Fruit fly (Drosophila melanogaster) whole organism, larva: Measurements from ENCODE around the gene CG14423.
A peak's percentile ranks its signal among the peaks of the same experiment; 100 is the strongest.

Source experiments
- noc ChIP-seq: fragments of 200-800 bp; sonication (Bioruptor generic); optimal IDR thresholded peaks from 3 replicates; lab custom pipeline; 2019; ENCODE audit warnings: missing biosample characterization, mild to moderate bottlenecking, missing genetic modification characterization, moderate library complexity

The CG14423 gene

dm6 chrX:2945103-2945502 lies at the start of gene CG14423:
CG14423 (plus strand) TSS chrX:2945403.
- TF ChIP-seq noc = no peak

- TF ChIP-seq noc = no peak
Measured at dm6 chrX:2907105-2907694, 38.0 kb upstream of the CG14423 start.

dm6 chrX:2912581-2912980 lies 32.6 kb upstream of the CG14423 start:
- no peak for TF ChIP-seq noc

- no peak for TF ChIP-seq noc
Measured at dm6 chrX:2914091-2914490, 31.1 kb upstream of the CG14423 start.

dm6 chrX:2915108-2915507 lies 30.1 kb upstream of the CG14423 start:
- TF ChIP-seq noc = no peak

dm6 chrX:2918551-2918950 lies 26.7 kb upstream of the CG14423 start:
- no peak for TF ChIP-seq noc

- TF ChIP-seq noc = peak; percentile 62
Measured at dm6 chrX:2919742-2920141, 25.5 kb upstream of the CG14423 start, which contains the start of gene CG3588. CG3588 (plus strand) TSS chrX:2919770.

- TF ChIP-seq noc = no peak
Measured at dm6 chrX:2927158-2927557, 18.0 kb upstream of the CG14423 start, which contains the start of gene CG14424. CG14424 (minus strand) TSS chrX:2927258.

- no peak for TF ChIP-seq noc
Measured at dm6 chrX:2929496-2929895, 15.7 kb upstream of the CG14423 start, which contains the start of gene CG32793. CG32793 (plus strand) TSS chrX:2929796.

dm6 chrX:2934827-2935226 lies 10.4 kb upstream of the CG14423 start, which contains the start of gene CG3592:
CG3592 (plus strand) TSS chrX:2935127.
- TF ChIP-seq noc = no peak

- no peak for TF ChIP-seq noc
Measured at dm6 chrX:2936727-2937126, 8.5 kb upstream of the CG14423 start, which contains the start of gene CG3598. CG3598 (plus strand) TSS chrX:2937027.

dm6 chrX:2938556-2938955 lies 6.6 kb upstream of the CG14423 start, which contains the start of gene CG14420:
CG14420 (plus strand) TSS chrX:2938856.
- no peak for TF ChIP-seq noc

- no peak for TF ChIP-seq noc
Measured at dm6 chrX:2941108-2941507, 4.1 kb upstream of the CG14423 start, which contains the start of gene CG14421. CG14421 (plus strand) TSS chrX:2941408.

- no peak for TF ChIP-seq noc
Measured at dm6 chrX:2943086-2943485, 2.1 kb upstream of the CG14423 start, which contains the start of gene CG14422. CG14422 (plus strand) TSS chrX:2943386.

dm6 chrX:2946794-2947193 lies 1.6 kb downstream of the CG14423 start, which contains the start of gene CG17959:
CG17959 (plus strand) TSS chrX:2947094.
- TF ChIP-seq noc = no peak

dm6 chrX:2947545-2948072 lies 2.4 kb downstream of the CG14423 start, which contains the start of gene CG3603:
CG3603 (plus strand) TSS chrX:2948034.
- no peak for TF ChIP-seq noc

dm6 chrX:2949114-2949513 lies 3.9 kb downstream of the CG14423 start:
- no peak for TF ChIP-seq noc

- TF ChIP-seq noc = no peak
Measured at dm6 chrX:2951637-2952036, 6.4 kb downstream of the CG14423 start.
